Worm (Caenorhabditis elegans) whole organism, early embryonic: ENCODE results near the gene pap-1.

Source experiments
- B0310.2 ChIP-seq: sonication (generic microtip); optimal IDR thresholded peaks from 2 replicates; lab custom pipeline; 2016; ENCODE audit warnings: mild to moderate bottlenecking, missing genetic modification characterization, missing compliant biosample characterization
- F13C5.2 ChIP-seq: sonication (generic microtip); optimal IDR thresholded peaks from 2 replicates; lab custom pipeline; 2017; ENCODE audit warnings: mild to moderate bottlenecking, missing genetic modification characterization, inconsistent platforms, missing compliant biosample characterization
- ama-1 ChIP-seq: fragments of 150-350 bp; optimal IDR thresholded peaks from 2 replicates; lab custom pipeline; 2014
- ceh-13 ChIP-seq: fragments of 200-800 bp; sonication (Bioruptor generic); optimal IDR thresholded peaks from 2 replicates; lab custom pipeline; 2018; ENCODE audit warnings: mild to moderate bottlenecking, missing genetic modification characterization, missing compliant biosample characterization
- flt-1 ChIP-seq: fragments of 200-800 bp; sonication (Bioruptor generic); IDR thresholded peaks from 2 replicates; pipeline ENCODE4 v1.3.6; 2022; ENCODE audit warnings: missing genetic modification characterization, missing compliant biosample characterization
- hmg-4 ChIP-seq: fragments of 200-800 bp; sonication (Bioruptor generic); optimal IDR thresholded peaks from 2 replicates; lab custom pipeline; 2018; ENCODE audit warnings: mild to moderate bottlenecking, missing genetic modification characterization, missing compliant biosample characterization
- tbx-11 ChIP-seq: fragments of 200-800 bp; sonication (Bioruptor generic); IDR thresholded peaks from 2 replicates; pipeline ENCODE4 v1.3.6; 2022; ENCODE audit warnings: missing genetic modification characterization, missing compliant biosample characterization

DNA sequence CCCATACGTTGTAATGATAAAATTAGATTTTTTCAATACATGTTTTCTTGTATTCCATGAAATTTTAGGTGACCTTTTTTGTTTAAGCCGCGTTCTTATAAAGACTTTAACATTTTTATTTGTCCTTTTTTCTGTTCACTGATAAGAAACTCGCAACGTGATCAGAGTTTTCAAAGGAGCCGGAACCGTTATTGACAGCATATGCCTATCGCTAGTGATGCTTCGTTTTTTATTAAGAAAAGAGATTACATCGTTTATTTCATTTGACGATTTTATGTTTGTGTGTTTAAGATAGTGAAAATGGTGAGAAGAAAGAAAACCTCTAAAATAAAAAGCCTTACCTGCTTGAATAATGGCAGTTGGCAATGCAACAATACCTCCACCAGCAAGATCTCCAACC lies 9.2 kb upstream of the pap-1 start:
- no peak for TF ChIP-seq hmg-4 (GFP tag; lab: Kevin White, UChicago)
- TF ChIP-seq F13C5.2: no peak
- TF ChIP-seq flt-1 (GFP tag; lab: Robert Waterston, UW): no peak
- TF ChIP-seq ama-1: no peak
- TF ChIP-seq B0310.2 (tag; lab: Kevin White, UChicago): no peak
- no peak for TF ChIP-seq tbx-11 (GFP tag; lab: Robert Waterston, UW)
- no peak for TF ChIP-seq ceh-13 (GFP tag; lab: Kevin White, UChicago)
